Worm (Caenorhabditis elegans): ENCODE measurements around the gene C27B7.6.

The C27B7.6 gene

DNA sequence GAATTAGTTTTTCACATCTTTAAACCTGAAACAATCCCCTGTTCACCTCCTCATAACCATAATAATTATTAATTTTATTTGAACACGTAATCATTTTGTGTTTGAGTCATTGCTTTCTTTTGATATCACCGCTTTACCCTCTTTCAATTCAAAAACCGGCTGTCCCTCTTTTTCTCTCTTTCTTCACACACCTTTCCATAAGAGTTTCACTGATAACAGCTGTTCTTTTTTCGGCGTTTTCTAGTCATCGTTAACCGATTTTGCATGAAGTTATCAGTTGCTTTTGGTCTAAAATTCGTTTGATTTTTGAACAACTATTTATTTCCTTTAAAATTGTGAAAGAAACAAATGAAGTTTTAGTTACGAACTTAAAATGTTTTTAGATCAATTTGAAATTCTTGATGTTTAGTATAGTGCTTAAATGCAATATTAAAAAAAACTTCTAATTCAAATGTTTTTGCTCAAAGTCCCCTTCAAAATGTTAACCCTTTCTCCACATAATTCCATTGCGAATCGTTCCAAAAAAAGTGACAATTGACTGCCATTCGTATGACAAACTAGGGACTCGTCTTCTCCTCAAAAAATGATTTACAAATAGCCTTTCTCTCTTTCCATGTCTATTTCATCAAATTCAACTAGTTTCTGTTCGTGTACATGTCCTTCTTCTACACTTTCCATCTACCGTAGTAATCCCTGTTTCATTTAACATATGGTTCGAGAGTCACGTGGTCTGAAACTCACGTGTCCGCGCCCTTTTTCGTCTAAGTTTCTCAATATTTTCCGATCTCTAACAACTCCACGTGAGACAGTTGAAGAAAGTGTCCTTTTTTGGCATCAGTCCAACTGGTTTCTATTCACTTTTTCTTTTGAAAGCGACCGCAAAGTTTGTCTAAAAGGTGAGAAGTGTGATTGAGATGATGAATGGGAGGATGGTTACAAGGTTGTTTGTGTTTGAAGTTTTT is 43.2 kb upstream of the C27B7.6 start (continued):
- no peak for TF ChIP-seq F26F4.8 (GFP tag; conservative IDR thresholded peaks at IDR 0.05)
- no peak for TF ChIP-seq skn-1 (tag; optimal IDR thresholded peaks at IDR 0.05)
- TF ChIP-seq hlh-30 (tag; optimal IDR thresholded peaks at IDR 0.05; ENCODE audit: insufficient read depth), result peak; percentile 97
- no peak for TF ChIP-seq Y5F2A.4 (GFP tag; optimal IDR thresholded peaks at IDR 0.05)
- TF ChIP-seq hlh-11 (tag; optimal IDR thresholded peaks at IDR 0.05), result peak; percentile 95
- TF ChIP-seq Y75B8A.6 (GFP tag; IDR thresholded peaks at IDR 0.05), result no peak
- TF ChIP-seq pqm-1 (tag; optimal IDR thresholded peaks at IDR 0.05), result peak; percentile 93
- TF ChIP-seq daf-8 (GFP tag; IDR thresholded peaks at IDR 0.05), result no peak
- TF ChIP-seq tra-1 (GFP tag; IDR thresholded peaks at IDR 0.05), result peak; percentile 96
- TF ChIP-seq hmg-1.1 (GFP tag; IDR thresholded peaks at IDR 0.05), result peak; percentile 45; the same call in 1 of the 2 replicates
- no peak for TF ChIP-seq egl-27 (tag; optimal IDR thresholded peaks at IDR 0.05)
- TF ChIP-seq ceh-20 (GFP tag; IDR thresholded peaks at IDR 0.05), result peak; percentile 84
- TF ChIP-seq T26A8.4 (GFP tag; IDR thresholded peaks at IDR 0.05), result no peak
- no peak for TF ChIP-seq zfp-3 (GFP tag; conservative IDR thresholded peaks at IDR 0.05)
- TF ChIP-seq unc-130 (GFP tag; optimal IDR thresholded peaks at IDR 0.05), result no peak
- TF ChIP-seq cey-2 (tag; optimal IDR thresholded peaks at IDR 0.05; ENCODE audit: borderline replicate concordance, insufficient read depth), result peak; percentile 91
- TF ChIP-seq mes-2 (tag; optimal IDR thresholded peaks at IDR 0.05; ENCODE audit: poor library complexity, severe bottlenecking), result no peak
- no peak for TF ChIP-seq rbr-2 (tag; optimal IDR thresholded peaks at IDR 0.05)
- no peak for TF ChIP-seq spr-1 (tag; optimal IDR thresholded peaks at IDR 0.05)
- peak; percentile 73 for TF ChIP-seq nhr-48 (tag; optimal IDR thresholded peaks at IDR 0.05)
- no peak for TF ChIP-seq madf-5 (GFP tag; IDR thresholded peaks at IDR 0.05)
- peak in 1 of 2 experiments; percentile 82 for TF ChIP-seq lsy-2 (tag; optimal IDR thresholded peaks at IDR 0.05)
- TF ChIP-seq ceh-82 (tag; optimal IDR thresholded peaks at IDR 0.05), result no peak
- no peak for TF ChIP-seq aha-1 (tag)
- TF ChIP-seq F49E8.2 (tag; optimal IDR thresholded peaks at IDR 0.05; ENCODE audit: borderline replicate concordance), result no peak
- TF ChIP-seq nhr-10 (tag; optimal IDR thresholded peaks at IDR 0.05), result no peak
- TF ChIP-seq lim-7 (GFP tag; IDR thresholded peaks at IDR 0.05), result no peak
- TF ChIP-seq pha-4 (GFP tag; IDR thresholded peaks at IDR 0.05), result no peak
- no peak for TF ChIP-seq pha-4 (tag; optimal IDR thresholded peaks at IDR 0.05)
- TF ChIP-seq nhr-77 (tag; optimal IDR thresholded peaks at IDR 0.05), result peak; percentile 59
- TF ChIP-seq nhr-76 (tag; optimal IDR thresholded peaks at IDR 0.05), result peak; percentile 15
- TF ChIP-seq lin-38 (GFP tag; IDR thresholded peaks at IDR 0.05), result no peak
- TF ChIP-seq D1046.2 (GFP tag; IDR thresholded peaks at IDR 0.05), result no peak
- no peak for TF ChIP-seq dmd-8 (GFP tag; IDR thresholded peaks at IDR 0.05)
- TF ChIP-seq vab-7 (GFP tag; IDR thresholded peaks at IDR 0.05), result no peak
- no peak for TF ChIP-seq F37D6.2 (tag; optimal IDR thresholded peaks at IDR 0.05)
- TF ChIP-seq ceh-32 (tag; optimal IDR thresholded peaks at IDR 0.05; ENCODE audit: poor library complexity), result no peak
- no peak for TF ChIP-seq ZK337.2 (GFP tag; IDR thresholded peaks at IDR 0.05)
- TF ChIP-seq ztf-11 (tag; optimal IDR thresholded peaks at IDR 0.05), result no peak
- peak; percentile 76 for TF ChIP-seq mdt-29 (GFP tag; IDR thresholded peaks at IDR 0.05)
- peak; percentile 39 for TF ChIP-seq lin-13 (GFP tag; optimal IDR thresholded peaks at IDR 0.05)
- no peak for TF ChIP-seq sdz-12 (GFP tag; optimal IDR thresholded peaks at IDR 0.05)
- no peak for TF ChIP-seq fos-1 (tag; optimal IDR thresholded peaks at IDR 0.05)
- no peak for TF ChIP-seq aly-2 (tag; optimal IDR thresholded peaks at IDR 0.05)
- TF ChIP-seq nhr-28 (tag; optimal IDR thresholded peaks at IDR 0.05), result peak; percentile 90
- TF ChIP-seq dpl-1 (GFP tag; optimal IDR thresholded peaks at IDR 0.05), result peak; percentile 9
- no peak for TF ChIP-seq Y48G9A.11 (GFP tag; IDR thresholded peaks at IDR 0.05)
- no peak for TF ChIP-seq zip-2 (tag; optimal IDR thresholded peaks at IDR 0.05)
- TF ChIP-seq dmd-9 (GFP tag; IDR thresholded peaks at IDR 0.05), result no peak
- peak; percentile 87 for TF ChIP-seq dve-1 (tag; optimal IDR thresholded peaks at IDR 0.05; ENCODE audit: insufficient read depth)
